Fruit fly (Drosophila melanogaster): ENCODE data around the gene CG14671.

CG14671 gene

DNA sequence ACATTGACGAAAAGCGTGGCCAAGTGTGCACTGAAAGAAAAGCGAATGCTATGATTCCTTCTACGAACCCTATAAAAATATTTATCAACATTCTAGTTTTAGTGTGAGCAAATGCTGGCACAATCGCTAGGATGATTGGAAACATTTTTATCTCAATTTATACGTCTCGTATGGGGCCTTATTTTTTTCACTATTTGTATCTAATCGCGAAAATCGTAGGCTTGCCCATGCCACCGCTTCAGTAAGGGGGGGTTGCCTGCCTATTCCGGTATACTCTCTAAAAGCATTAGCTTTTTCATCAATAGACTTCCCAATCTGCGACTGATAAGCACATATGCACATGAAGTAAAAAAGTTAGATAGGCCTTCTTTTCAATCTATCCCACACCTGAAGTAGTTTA lies 1.0 kb upstream of the CG14671 start (continued):
- peak; percentile 68 for TF ChIP-seq ERR (GFP tag; optimal IDR thresholded peaks at IDR 0.05)
- TF ChIP-seq scrt (GFP tag; optimal IDR thresholded peaks at IDR 0.05): peak; percentile 60
- peak; percentile 94 for TF ChIP-seq GATAe (GFP tag; conservative IDR thresholded peaks at IDR 0.05)
- peak; percentile 60 for TF ChIP-seq CG8944 (GFP tag; optimal IDR thresholded peaks at IDR 0.05)
- peak; percentile 83 for TF ChIP-seq ara (GFP tag; IDR thresholded peaks at IDR 0.05)
- TF ChIP-seq CG12104 (GFP tag; optimal IDR thresholded peaks at IDR 0.05): peak; percentile 24
- TF ChIP-seq org-1 (GFP tag; optimal IDR thresholded peaks at IDR 0.05): peak; percentile 76
- TF ChIP-seq sim (GFP tag; IDR thresholded peaks at IDR 0.05): peak; percentile 72
- TF ChIP-seq CG17829 (tag; optimal IDR thresholded peaks at IDR 0.05): peak; percentile 51
- TF ChIP-seq MBD-R2 (GFP tag; IDR thresholded peaks at IDR 0.05): peak; percentile 66
- no peak for TF ChIP-seq Dll (GFP tag; IDR thresholded peaks at IDR 0.05; ENCODE audit: partially characterized antibody)
- peak; percentile 75 for TF ChIP-seq CG10147 (GFP tag; optimal IDR thresholded peaks at IDR 0.05)
- TF ChIP-seq bsh (GFP tag; optimal IDR thresholded peaks at IDR 0.05): peak in 1 of 2 experiments; percentile 83
- peak; percentile 81 for TF ChIP-seq CG13296 (GFP tag; optimal IDR thresholded peaks at IDR 0.05)
- TF ChIP-seq CG3163 (GFP tag; optimal IDR thresholded peaks at IDR 0.05): peak; percentile 44
- TF ChIP-seq zen2 (GFP tag; IDR thresholded peaks at IDR 0.05; ENCODE audit: partially characterized antibody): no peak
- TF ChIP-seq Chrac-16 (GFP tag; optimal IDR thresholded peaks at IDR 0.05): peak; percentile 63
- TF ChIP-seq CG16813 (GFP tag; IDR thresholded peaks at IDR 0.05; ENCODE audit: partially characterized antibody): no peak
- peak in 1 of 2 experiments; percentile 73 for TF ChIP-seq Hr51 (GFP tag; optimal IDR thresholded peaks at IDR 0.05)
- no peak for TF ChIP-seq lola (GFP tag; optimal IDR thresholded peaks at IDR 0.05)
- peak; percentile 71 for TF ChIP-seq bowl (GFP tag; IDR thresholded peaks at IDR 0.05)
- peak; percentile 31 for TF ChIP-seq Bteb2 (GFP tag; optimal IDR thresholded peaks at IDR 0.05)
- TF ChIP-seq CG4424 (GFP tag; optimal IDR thresholded peaks at IDR 0.05): peak; percentile 63
- no peak for TF ChIP-seq Abd-B (GFP tag; optimal IDR thresholded peaks at IDR 0.05)
- TF ChIP-seq Sry-δ (GFP tag; optimal IDR thresholded peaks at IDR 0.05): peak; percentile 27
- TF ChIP-seq ap (GFP tag; IDR thresholded peaks at IDR 0.05): peak; percentile 64
- TF ChIP-seq chn (GFP tag; optimal IDR thresholded peaks at IDR 0.05): peak; percentile 63
- no peak for TF ChIP-seq D (optimal IDR thresholded peaks at IDR 0.05)
- peak; percentile 72 for TF ChIP-seq D (GFP tag; optimal IDR thresholded peaks at IDR 0.05)
- no peak for TF ChIP-seq hbn (GFP tag; IDR thresholded peaks at IDR 0.05; ENCODE audit: partially characterized antibody)
- peak; percentile 59 for TF ChIP-seq CG17802 (tag; optimal IDR thresholded peaks at IDR 0.05)
- peak; percentile 60 for TF ChIP-seq nerfin-1 (tag; optimal IDR thresholded peaks at IDR 0.05)
- TF ChIP-seq HLH3B (GFP tag; IDR thresholded peaks at IDR 0.05): peak; percentile 90
- TF ChIP-seq tx (GFP tag; optimal IDR thresholded peaks at IDR 0.05): peak; percentile 58
- TF ChIP-seq CG11723 (GFP tag; optimal IDR thresholded peaks at IDR 0.05): peak; percentile 62
- no peak for TF ChIP-seq sqz (GFP tag; optimal IDR thresholded peaks at IDR 0.05)
- peak; percentile 91 for TF ChIP-seq CG18599 (GFP tag; optimal IDR thresholded peaks at IDR 0.05)
- TF ChIP-seq cad (GFP tag; optimal IDR thresholded peaks at IDR 0.05): no peak
- 0 out of 2 replicates have a peak, but pooled peaks have one; percentile 26 for TF ChIP-seq dan (GFP tag; IDR thresholded peaks at IDR 0.05)
- no peak for TF ChIP-seq crp (GFP tag; optimal IDR thresholded peaks at IDR 0.05)
- TF ChIP-seq CG9609 (GFP tag; optimal IDR thresholded peaks at IDR 0.05): peak; percentile 81
- TF ChIP-seq slou (GFP tag; optimal IDR thresholded peaks at IDR 0.05): peak; percentile 40
- peak; percentile 81 for TF ChIP-seq Oli (tag; optimal IDR thresholded peaks at IDR 0.05)
- no peak for TF ChIP-seq bbx (GFP tag; IDR thresholded peaks at IDR 0.05; ENCODE audit: partially characterized antibody)
- peak; percentile 91 for TF ChIP-seq dysf (GFP tag; IDR thresholded peaks at IDR 0.05)
- peak; percentile 41 for TF ChIP-seq pb (GFP tag; optimal IDR thresholded peaks at IDR 0.05)
- peak; percentile 93 for TF ChIP-seq Rfx (GFP tag; IDR thresholded peaks at IDR 0.05)
- peak; percentile 69 for TF ChIP-seq schlank (tag; optimal IDR thresholded peaks at IDR 0.05)
- TF ChIP-seq gt (GFP tag; IDR thresholded peaks at IDR 0.05): peak; percentile 56; the same call in 1 of the 2 replicates
- no peak for TF ChIP-seq CG17568 (GFP tag; optimal IDR thresholded peaks at IDR 0.05)
